Worm (Caenorhabditis elegans) whole organism, midembryonic: ENCODE data around the gene gei-14.

Source experiments
- klf-2 ChIP-seq: fragments of 200-800 bp; sonication (Bioruptor generic); conservative IDR thresholded peaks from 2 replicates; pipeline ENCODE4 v1.3.6; 2022; ENCODE audit warnings: missing genetic modification reagents, missing genetic modification characterization, missing compliant biosample characterization
- med-1 ChIP-seq: sonication (generic microtip); optimal IDR thresholded peaks from 2 replicates; lab custom pipeline; 2017; ENCODE audit warnings: missing genetic modification characterization, mild to moderate bottlenecking, missing compliant biosample characterization, antibody characterized with exemption, missing genetic modification reagents; ENCODE audit not compliant: insufficient read depth

- TF ChIP-seq med-1 (GFP tag; lab: Kevin White, UChicago) (no peak), klf-2 (GFP tag; lab: Robert Waterston, UW) (no peak)
Measured at ce11 chrII:8226475-8226874, 49.6 kb downstream of the gei-14 start.
